Worm (Caenorhabditis elegans) whole organism, L4/young adult: ENCODE results near the gene lips-12.

Source experiments
- W03F9.2 ChIP-seq: fragments of 150-350 bp; optimal IDR thresholded peaks from 2 replicates; lab custom pipeline; 2014; ENCODE audit warnings: missing biosample characterization, missing genetic modification characterization
- dao-5 ChIP-seq: sonication (generic microtip); optimal IDR thresholded peaks from 2 replicates; lab custom pipeline; 2016; ENCODE audit warnings: missing genotype, missing genetic modification characterization, moderate library complexity, missing compliant biosample characterization
- him-1 ChIP-seq: sonication (generic microtip); optimal IDR thresholded peaks from 2 replicates; lab custom pipeline; 2016; ENCODE audit warnings: missing genotype, missing genetic modification reagents, missing genetic modification characterization, missing compliant biosample characterization

DNA sequence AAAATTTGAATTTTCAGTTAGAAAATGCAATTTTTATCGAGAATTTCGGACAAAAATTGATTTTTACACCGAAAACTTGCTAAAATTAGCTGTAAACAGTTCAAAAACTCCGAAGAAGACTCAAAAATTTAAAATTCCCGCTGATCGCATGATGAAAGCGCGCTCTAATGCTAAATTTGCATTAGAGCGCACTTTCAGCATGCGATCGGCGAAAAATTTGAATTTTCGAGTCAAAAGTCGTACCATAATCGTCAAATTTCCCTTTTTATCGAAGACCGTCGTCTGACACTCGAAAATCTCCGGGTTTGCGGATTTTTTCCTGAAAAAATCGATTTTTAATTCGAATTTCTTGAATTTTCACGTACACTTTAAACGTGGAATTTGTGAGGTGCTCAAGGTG, 19.3 kb upstream of the lips-12 start:
- TF ChIP-seq him-1 (tag; lab: Kevin White, UChicago), result no peak
- no peak for TF ChIP-seq dao-5 (tag; lab: Kevin White, UChicago)
- TF ChIP-seq W03F9.2 (tag; lab: Kevin White, UChicago), result no peak
